Worm (Caenorhabditis elegans): ENCODE data around the gene npp-18.

The npp-18 gene

DNA sequence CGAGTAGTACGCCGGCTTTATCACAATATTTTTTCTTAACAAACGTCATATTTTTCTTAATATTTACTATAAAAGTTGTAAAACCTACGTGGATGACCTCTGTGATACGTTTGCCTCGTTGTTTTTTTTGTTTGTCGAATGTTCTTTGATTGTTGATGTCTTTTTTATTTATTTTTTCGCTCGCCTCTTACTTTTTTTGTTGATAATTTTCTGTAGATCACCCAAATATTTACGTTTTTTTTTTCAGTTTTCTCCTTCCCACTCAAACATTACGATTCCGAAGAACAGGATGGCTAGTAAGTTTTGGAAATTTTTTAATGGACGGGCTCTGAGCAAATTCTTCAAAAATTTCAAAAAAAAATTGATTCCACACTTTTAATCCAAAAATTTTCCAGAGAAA, 36.3 kb upstream of the npp-18 start:
- TF ChIP-seq sup-37 (GFP tag; optimal IDR thresholded peaks at IDR 0.05) (no peak), efl-1 (optimal IDR thresholded peaks at IDR 0.05) (no peak), efl-1 (GFP tag; optimal IDR thresholded peaks at IDR 0.05 in 1 of 2) (peak in 1 of 2 experiments; percentile 74), unc-62 (GFP tag; optimal IDR thresholded peaks at IDR 0.05) (no peak)

- TF ChIP-seq dpl-1 (GFP tag; optimal IDR thresholded peaks at IDR 0.05) (no peak), nhr-237 (tag; optimal IDR thresholded peaks at IDR 0.05) (no peak)
Measured at ce11 chrIII:13262987-13263386, 33.7 kb upstream of the npp-18 start, which contains the start of gene F56A8.4. TSS of gene F56A8.4 (plus strand) at chrIII:13263287.

DNA sequence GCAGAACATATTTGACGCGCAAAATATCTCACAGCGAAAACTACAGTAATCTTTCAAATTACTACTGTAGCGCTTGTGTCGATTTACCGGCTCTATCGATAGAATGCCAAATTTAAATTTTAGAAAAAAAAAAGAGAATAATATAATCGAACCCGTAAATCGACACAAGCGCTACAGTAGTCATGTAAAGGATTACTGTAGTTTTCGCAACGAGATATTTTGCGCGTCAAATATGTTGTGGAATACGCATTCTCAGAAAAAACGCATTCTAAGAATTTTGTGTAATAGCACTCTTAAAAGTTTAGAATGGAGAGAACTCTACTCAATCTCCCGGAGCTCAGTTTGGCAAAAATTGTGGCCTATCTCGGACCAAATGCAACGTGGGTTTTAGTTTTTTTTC, 31.1 kb upstream of the npp-18 start, which contains the start of gene F56A8.5:
Gene F56A8.5 (plus strand): TSS at position 301 of the 400 bp plus-strand sequence.
- TF ChIP-seq ces-1 (GFP tag; optimal IDR thresholded peaks at IDR 0.05), result no peak

ce11 chrIII:13267046-13267445, 29.6 kb upstream of the npp-18 start:
- TF ChIP-seq elt-2 (tag; optimal IDR thresholded peaks at IDR 0.05), result no peak
- TF ChIP-seq ztf-11 (tag; optimal IDR thresholded peaks at IDR 0.05), result no peak
- no peak for TF ChIP-seq nhr-77 (tag; optimal IDR thresholded peaks at IDR 0.05)
- TF ChIP-seq nhr-237 (tag; optimal IDR thresholded peaks at IDR 0.05), result no peak
- no peak for TF ChIP-seq nhr-20 (tag; optimal IDR thresholded peaks at IDR 0.05)
- no peak for TF ChIP-seq fkh-4 (tag; optimal IDR thresholded peaks at IDR 0.05; ENCODE audit: borderline replicate concordance)
- TF ChIP-seq ceh-90 (tag; optimal IDR thresholded peaks at IDR 0.05), result no peak
- no peak for TF ChIP-seq snu-23 (GFP tag; optimal IDR thresholded peaks at IDR 0.05)
- TF ChIP-seq C16A3.4 (tag; optimal IDR thresholded peaks at IDR 0.05), result no peak

ce11 chrIII:13268856-13269255, 27.8 kb upstream of the npp-18 start, which contains the start of gene cpf-2:
TSS of gene cpf-2 (minus strand) at chrIII:13268883.
- TF ChIP-seq F16B12.6 (tag; optimal IDR thresholded peaks at IDR 0.05) (peak; percentile 46), lin-39 (tag; optimal IDR thresholded peaks at IDR 0.05) (peak; percentile 55), blmp-1 (tag; optimal IDR thresholded peaks at IDR 0.05) (peak; percentile 62), nhr-11 (tag; optimal IDR thresholded peaks at IDR 0.05) (no peak), fos-1 (tag; optimal IDR thresholded peaks at IDR 0.05) (no peak), unc-62 (GFP tag; optimal IDR thresholded peaks at IDR 0.05) (no peak), hpl-2 (GFP tag; optimal IDR thresholded peaks at IDR 0.05) (peak; percentile 41), mdl-1 (tag; optimal IDR thresholded peaks at IDR 0.05) (peak in 1 of 2 experiments; percentile 58), lin-35 (GFP tag; optimal IDR thresholded peaks at IDR 0.05) (peak; percentile 69 to 77), elt-2 (tag; optimal IDR thresholded peaks at IDR 0.05) (peak; percentile 42), snu-23 (GFP tag; optimal IDR thresholded peaks at IDR 0.05) (peak; percentile 89), ets-5 (GFP tag; IDR thresholded peaks at IDR 0.05) (no peak), ceh-8 (GFP tag; optimal IDR thresholded peaks at IDR 0.05) (no peak), mab-9 (GFP tag; IDR thresholded peaks at IDR 0.05) (peak; percentile 62), ceh-88 (GFP tag; IDR thresholded peaks at IDR 0.05) (peak; percentile 27; the same call in 1 of the 2 replicates), rnt-1 (tag; optimal IDR thresholded peaks at IDR 0.05) (peak; percentile 92), nhr-84 (tag; optimal IDR thresholded peaks at IDR 0.05) (no peak), mep-1 (tag; optimal IDR thresholded peaks at IDR 0.05) (peak; percentile 49), aly-2 (tag; optimal IDR thresholded peaks at IDR 0.05) (no peak), pqm-1 (tag; optimal IDR thresholded peaks at IDR 0.05) (no peak), jun-1 (tag; optimal IDR thresholded peaks at IDR 0.05) (peak; percentile 59), tlp-1 (tag; optimal IDR thresholded peaks at IDR 0.05) (no peak), sptf-1 (tag; optimal IDR thresholded peaks at IDR 0.05) (no peak), swsn-7 (tag; optimal IDR thresholded peaks at IDR 0.05) (peak; percentile 84), nhr-77 (tag; optimal IDR thresholded peaks at IDR 0.05) (peak; percentile 13), efl-3 (GFP tag; optimal IDR thresholded peaks at IDR 0.05) (no peak), nhr-71 (tag; optimal IDR thresholded peaks at IDR 0.05) (peak; percentile 91), nhr-28 (tag; optimal IDR thresholded peaks at IDR 0.05) (no peak), dpl-1 (GFP tag; optimal IDR thresholded peaks at IDR 0.05) (peak; percentile 64 to 73 (median 73)), hlh-17 (GFP tag; optimal IDR thresholded peaks at IDR 0.05; ENCODE audit: borderline replicate concordance) (no peak), xbp-1 (tag; optimal IDR thresholded peaks at IDR 0.05) (peak; percentile 83), lin-13 (GFP tag; optimal IDR thresholded peaks at IDR 0.05) (peak; percentile 66), tbx-2 (tag; optimal IDR thresholded peaks at IDR 0.05) (peak; percentile 83), unc-130 (tag; optimal IDR thresholded peaks at IDR 0.05) (peak; percentile 82), aha-1 (tag; optimal IDR thresholded peaks at IDR 0.05) (no peak), lin-15B (tag; optimal IDR thresholded peaks at IDR 0.05) (peak; percentile 1)

Measured in whole organism, L1 larva.